Worm (Caenorhabditis elegans) whole organism, L4/young adult: ENCODE data around the gene mrpl-20.

Experiments
- W03F9.2 ChIP-seq: fragments of 150-350 bp; optimal IDR thresholded peaks from 2 replicates; lab custom pipeline; 2014; ENCODE audit warnings: missing biosample characterization, missing genetic modification characterization
- dao-5 ChIP-seq: sonication (generic microtip); optimal IDR thresholded peaks from 2 replicates; lab custom pipeline; 2016; ENCODE audit warnings: missing genotype, missing genetic modification characterization, moderate library complexity, missing compliant biosample characterization
- him-1 ChIP-seq: sonication (generic microtip); optimal IDR thresholded peaks from 2 replicates; lab custom pipeline; 2016; ENCODE audit warnings: missing genotype, missing genetic modification reagents, missing genetic modification characterization, missing compliant biosample characterization

DNA sequence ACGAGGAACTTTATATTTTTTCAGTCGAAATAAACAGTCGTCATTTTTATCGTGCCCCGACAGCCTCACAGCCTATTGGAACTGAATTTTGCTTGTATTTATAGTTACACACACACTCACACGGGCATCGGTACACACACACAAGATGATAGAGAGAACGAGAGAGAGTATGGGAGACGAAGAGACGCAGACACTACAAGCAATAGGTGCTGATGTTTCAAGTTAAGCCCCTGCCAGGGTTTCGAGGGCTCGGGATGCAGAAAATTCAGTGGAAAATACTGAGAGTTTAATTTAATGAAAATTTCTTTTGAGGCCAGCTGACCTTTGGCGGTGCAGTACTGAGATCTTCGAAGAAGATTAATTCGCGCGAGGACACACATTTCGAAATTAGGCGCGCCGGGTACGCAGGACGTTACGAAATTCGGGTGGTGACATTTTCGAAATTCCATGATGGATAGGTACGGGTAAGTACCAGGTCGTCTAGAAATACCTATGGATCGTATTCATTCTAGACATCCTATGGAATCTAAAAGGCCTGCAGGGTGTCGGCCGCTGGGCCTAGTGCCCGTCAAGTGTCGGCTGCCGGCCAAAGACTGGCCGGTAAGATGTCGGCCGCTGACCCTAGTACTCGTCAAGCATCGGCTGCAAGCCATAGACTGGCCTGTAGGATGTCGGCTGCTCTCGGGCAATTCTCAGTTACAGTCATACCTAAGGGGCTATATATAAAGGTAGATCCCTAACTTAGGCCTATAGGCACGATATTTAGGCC is 47.4 kb upstream of the mrpl-20 start:
- TF ChIP-seq dao-5 (tag; lab: Kevin White, UChicago) = no peak
- no peak for TF ChIP-seq him-1 (tag; lab: Kevin White, UChicago)
- no peak for TF ChIP-seq W03F9.2
